Fruit fly (Drosophila melanogaster): ENCODE data around the gene CG17028.

DNA sequence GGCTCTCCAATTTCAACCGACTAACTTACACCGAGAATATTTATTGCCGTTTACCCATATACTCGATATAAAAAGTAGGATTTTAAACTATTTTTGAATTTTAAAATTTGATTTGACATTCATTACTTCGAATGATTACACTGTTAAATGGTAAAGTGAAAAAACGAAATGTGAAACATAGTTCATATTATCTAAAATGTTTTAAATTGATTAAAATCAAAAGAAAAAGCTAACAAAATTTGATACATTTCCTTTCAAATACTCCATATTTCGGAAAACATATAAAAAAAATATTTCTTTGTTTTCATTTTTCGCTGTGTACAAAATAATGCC is 39.9 kb downstream of the CG17028 start:
- TF ChIP-seq CG11617 (GFP tag; optimal IDR thresholded peaks at IDR 0.05) (no peak), CG7101 (tag; optimal IDR thresholded peaks at IDR 0.05) (no peak), Crg-1 (GFP tag; optimal IDR thresholded peaks at IDR 0.05) (no peak), kay (GFP tag; ENCODE audit: borderline replicate concordance) (no peak), CG14711 (tag; optimal IDR thresholded peaks at IDR 0.05) (no peak), cnc (optimal IDR thresholded peaks at IDR 0.05) (no peak), CG12768 (GFP tag; optimal IDR thresholded peaks at IDR 0.05) (no peak)

Data from whole organism, adult.